Fruit fly (Drosophila melanogaster): ENCODE results near the gene CG34263.
A peak's percentile ranks its signal among the peaks of the same experiment; 100 is the strongest.

Gene CG34263

dm6 chr3L:299952-300605 lies 34.4 kb upstream of the CG34263 start (continued):
- 0 out of 3 replicates have a peak, but pooled peaks have one; percentile 33 for TF ChIP-seq so (GFP tag; IDR thresholded peaks at IDR 0.05)
- TF ChIP-seq klu (GFP tag; IDR thresholded peaks at IDR 0.05), result no peak
- no peak for TF ChIP-seq ranshi (GFP tag; IDR thresholded peaks at IDR 0.05)
- TF ChIP-seq Fer1 (GFP tag; optimal IDR thresholded peaks at IDR 0.05), result peak; percentile 34
- no peak for TF ChIP-seq CG6854 (GFP tag; optimal IDR thresholded peaks at IDR 0.05)
- no peak for TF ChIP-seq CG4820 (GFP tag; optimal IDR thresholded peaks at IDR 0.05)
- TF ChIP-seq br (optimal IDR thresholded peaks at IDR 0.05), result no peak
- peak; percentile 15 for TF ChIP-seq Hey (tag; optimal IDR thresholded peaks at IDR 0.05)
- TF ChIP-seq nmo (GFP tag; optimal IDR thresholded peaks at IDR 0.05), result no peak
- TF ChIP-seq CG7987 (GFP tag; optimal IDR thresholded peaks at IDR 0.05), result peak; percentile 11
- TF ChIP-seq CG32767 (GFP tag; IDR thresholded peaks at IDR 0.05), result no peak
- TF ChIP-seq lab (GFP tag; optimal IDR thresholded peaks at IDR 0.05), result peak; percentile 58
- peak; percentile 100 for TF ChIP-seq exex (tag; optimal IDR thresholded peaks at IDR 0.05)
- 0 out of 3 replicates have a peak, but pooled peaks have one; percentile 36 for TF ChIP-seq vnd (GFP tag; IDR thresholded peaks at IDR 0.05; ENCODE audit: partially characterized antibody)
- no peak for TF ChIP-seq Atf-2 (GFP tag; optimal IDR thresholded peaks at IDR 0.05)
- no peak for TF ChIP-seq tx (GFP tag; optimal IDR thresholded peaks at IDR 0.05)
- TF ChIP-seq CG11247 (GFP tag; IDR thresholded peaks at IDR 0.05), result no peak
- TF ChIP-seq CG11723 (GFP tag; optimal IDR thresholded peaks at IDR 0.05), result no peak
- no peak for TF ChIP-seq Xrp1 (GFP tag; IDR thresholded peaks at IDR 0.05)
- no peak for TF ChIP-seq CG15073 (GFP tag; optimal IDR thresholded peaks at IDR 0.05)
- TF ChIP-seq CG14710 (tag; optimal IDR thresholded peaks at IDR 0.05), result no peak
- no peak for TF ChIP-seq Dp (GFP tag; optimal IDR thresholded peaks at IDR 0.05)
- no peak for TF ChIP-seq CG12659 (GFP tag; optimal IDR thresholded peaks at IDR 0.05)
- TF ChIP-seq sug (tag; optimal IDR thresholded peaks at IDR 0.05), result peak; percentile 92
- no peak for TF ChIP-seq Chrac-16 (GFP tag; optimal IDR thresholded peaks at IDR 0.05)
- no peak for TF ChIP-seq CG8290 (GFP tag; optimal IDR thresholded peaks at IDR 0.05)
- no peak for TF ChIP-seq CG8290 (tag; optimal IDR thresholded peaks at IDR 0.05)
- no peak for TF ChIP-seq chn (GFP tag; optimal IDR thresholded peaks at IDR 0.05)
- no peak for TF ChIP-seq aop (GFP tag; IDR thresholded peaks at IDR 0.05)
- peak; percentile 53 for TF ChIP-seq HmgZ (tag; optimal IDR thresholded peaks at IDR 0.05)
- TF ChIP-seq seq (GFP tag; IDR thresholded peaks at IDR 0.05), result no peak
- TF ChIP-seq Spps (tag; optimal IDR thresholded peaks at IDR 0.05), result no peak
- no peak for TF ChIP-seq twi (tag; optimal IDR thresholded peaks at IDR 0.05)
- TF ChIP-seq salm (tag; optimal IDR thresholded peaks at IDR 0.05), result no peak
- TF ChIP-seq mirr (GFP tag; optimal IDR thresholded peaks at IDR 0.05), result peak; percentile 72
- no peak for TF ChIP-seq D (optimal IDR thresholded peaks at IDR 0.05)
- no peak for TF ChIP-seq D (GFP tag; optimal IDR thresholded peaks at IDR 0.05)
- no peak for TF ChIP-seq HLH54F (GFP tag; optimal IDR thresholded peaks at IDR 0.05)
- TF ChIP-seq CG11560 (tag; IDR thresholded peaks at IDR 0.05), result no peak

DNA sequence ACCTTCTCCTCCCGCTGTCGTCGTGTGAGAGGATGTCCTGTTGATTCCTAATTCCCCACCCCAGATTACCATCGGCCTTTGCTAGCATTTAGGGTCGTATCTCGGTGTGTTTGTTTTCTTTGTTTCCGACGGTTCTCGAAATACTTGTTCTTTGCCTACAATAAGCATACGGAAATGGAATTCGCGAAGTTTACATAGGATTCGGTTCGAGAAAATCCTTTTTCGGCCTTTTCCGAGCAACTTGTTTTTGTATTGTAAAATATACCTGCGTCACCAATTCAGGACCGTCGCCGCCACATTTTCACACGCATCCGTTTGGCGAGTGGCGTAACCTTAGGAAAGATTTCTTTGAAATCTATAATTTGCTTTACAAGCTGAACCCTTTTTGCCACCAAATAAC lies 32.8 kb upstream of the CG34263 start:
- peak; percentile 69 for TF ChIP-seq CG15479 (GFP tag; optimal IDR thresholded peaks at IDR 0.05)
- TF ChIP-seq tll (GFP tag; optimal IDR thresholded peaks at IDR 0.05), result peak in 1 of 2 experiments; percentile 52
- TF ChIP-seq CG12236 (GFP tag; optimal IDR thresholded peaks at IDR 0.05), result no peak
- peak; percentile 56 for TF ChIP-seq cad (GFP tag; optimal IDR thresholded peaks at IDR 0.05)
- TF ChIP-seq Sry-β (GFP tag; optimal IDR thresholded peaks at IDR 0.05), result no peak

All from whole organism, embryonic.